Fruit fly (Drosophila melanogaster): ENCODE measurements around the gene spen.

Gene spen

dm6 chr2L:128977-129941 is 29.6 kb upstream of the spen start:
- TF ChIP-seq CG17801 (GFP tag; optimal IDR thresholded peaks at IDR 0.05; ENCODE audit: partially characterized antibody): peak; percentile 91

- TF ChIP-seq CG17801 (GFP tag; optimal IDR thresholded peaks at IDR 0.05; ENCODE audit: partially characterized antibody): no peak
Observed at dm6 chr2L:130691-131090, 28.1 kb upstream of the spen start, which contains the start of gene CG3164. Gene CG3164 (minus strand): TSS chr2L:130791.

DNA sequence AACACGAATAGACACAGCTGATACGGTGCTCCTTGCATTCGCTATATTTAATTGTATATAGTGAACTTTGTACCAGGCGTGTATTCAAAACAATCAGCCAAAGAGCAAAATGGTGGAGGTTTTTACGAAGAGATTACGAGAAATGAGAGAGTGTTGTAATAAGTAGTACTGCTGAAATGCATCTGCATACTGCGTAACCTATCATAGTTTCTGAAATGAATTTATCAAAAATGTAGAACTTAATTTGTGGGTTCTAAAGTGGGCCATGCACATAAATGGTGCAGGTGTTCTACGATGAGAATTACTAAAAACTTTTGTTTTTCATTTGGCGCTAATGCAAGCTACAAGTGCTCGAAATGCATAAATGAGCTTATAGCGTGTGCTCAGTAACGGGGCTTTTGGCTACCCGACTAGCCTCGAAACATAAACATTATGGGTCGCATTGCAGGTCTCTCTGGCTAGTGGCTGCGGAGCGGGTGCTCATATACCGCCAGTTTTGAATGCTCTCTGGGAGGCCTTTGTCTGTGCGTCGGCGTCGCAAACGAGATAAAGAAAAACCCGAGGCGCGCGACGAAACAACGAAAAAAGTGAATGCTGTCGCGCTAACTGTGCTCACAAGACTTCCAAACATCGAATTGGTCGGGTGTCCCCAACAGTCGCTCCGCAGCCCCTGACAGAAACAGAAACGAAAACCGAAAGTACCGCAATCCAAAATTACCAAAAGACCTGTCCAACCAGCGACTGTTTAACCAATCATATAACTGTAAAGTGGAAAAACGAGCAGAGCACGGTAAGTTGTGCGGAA is 27.2 kb upstream of the spen start, which contains the start of gene Gs1:
Gene Gs1 (plus strand): TSS at position 612 of the 805 bp plus-strand sequence.
- TF ChIP-seq CG17801 (GFP tag; optimal IDR thresholded peaks at IDR 0.05; ENCODE audit: partially characterized antibody): peak; percentile 49

DNA sequence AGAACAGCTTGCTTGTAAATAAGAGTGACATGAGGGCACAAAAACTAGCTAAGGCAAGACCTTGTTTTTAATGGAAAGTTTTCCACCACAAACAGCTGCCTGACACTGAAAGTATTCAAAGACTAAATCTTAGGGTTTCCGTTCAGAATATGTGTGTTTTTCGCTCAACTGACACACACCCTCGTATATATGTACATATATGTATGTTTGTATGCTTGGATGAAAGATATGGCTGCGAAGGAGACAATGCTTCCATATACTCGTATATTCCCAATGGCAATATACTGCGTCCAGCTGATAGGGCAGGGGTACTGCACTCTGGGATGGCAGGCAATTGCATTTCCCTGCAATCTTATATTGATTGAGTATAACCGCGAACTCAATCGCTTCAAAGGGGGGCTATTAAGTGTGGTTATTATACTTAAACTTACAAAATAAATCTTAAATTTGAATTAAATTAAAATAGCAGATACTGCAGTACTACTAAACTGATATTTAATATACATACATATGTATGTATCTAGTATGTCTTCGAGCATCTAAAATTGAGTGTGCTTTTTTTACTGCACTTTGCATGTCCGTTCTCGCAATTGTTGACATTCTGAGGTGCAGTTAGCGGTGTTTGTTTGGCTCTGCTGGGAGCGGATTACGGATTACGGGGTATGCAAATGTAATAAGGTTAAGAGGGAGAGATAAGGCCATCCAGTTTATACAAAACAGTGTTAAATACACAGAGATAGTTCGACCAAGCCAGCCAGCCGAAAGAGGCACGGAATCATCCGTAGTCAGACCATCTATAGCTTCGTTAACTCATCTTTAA is 24.1 kb upstream of the spen start:
- TF ChIP-seq CG17801 (GFP tag; optimal IDR thresholded peaks at IDR 0.05; ENCODE audit: partially characterized antibody): no peak

DNA sequence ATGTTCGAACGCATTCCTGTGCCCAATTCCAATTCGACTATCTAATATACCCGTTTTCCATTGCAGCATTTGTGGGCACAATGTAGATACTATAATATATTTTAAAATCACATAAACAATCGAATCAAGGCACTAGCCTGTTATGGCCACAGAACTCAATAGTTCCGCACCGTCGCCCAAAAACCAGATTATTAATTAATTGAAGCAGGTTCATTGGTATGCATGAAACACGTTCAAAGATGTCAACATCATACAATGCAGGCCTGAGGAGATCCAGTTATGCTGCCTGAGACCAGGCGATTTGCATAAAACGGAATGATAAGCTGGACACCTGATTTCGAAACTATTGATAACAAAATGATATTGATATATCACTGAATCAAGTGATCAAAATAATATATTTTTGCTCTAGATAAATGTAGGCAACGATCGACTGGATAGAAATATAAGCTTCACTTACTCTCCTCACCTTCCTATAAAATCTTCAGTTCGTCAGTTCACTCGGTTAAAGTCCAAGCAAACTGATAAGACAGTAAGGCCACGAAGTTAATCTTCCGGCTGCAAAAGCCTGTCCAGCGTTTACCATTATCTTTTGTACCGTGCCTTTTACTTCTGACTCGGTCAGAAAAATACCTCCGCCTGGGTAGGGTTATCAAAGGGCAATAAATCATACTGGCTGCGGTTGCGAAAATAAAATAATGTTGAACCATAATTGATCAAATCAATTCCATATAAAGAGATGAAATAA is 23.3 kb upstream of the spen start:
- no peak for TF ChIP-seq CG17801 (GFP tag; optimal IDR thresholded peaks at IDR 0.05; ENCODE audit: partially characterized antibody)

dm6 chr2L:136131-136426 is 22.8 kb upstream of the spen start:
- TF ChIP-seq CG17801 (GFP tag; optimal IDR thresholded peaks at IDR 0.05; ENCODE audit: partially characterized antibody): no peak

- TF ChIP-seq CG17801 (GFP tag; optimal IDR thresholded peaks at IDR 0.05; ENCODE audit: partially characterized antibody): no peak
Observed at dm6 chr2L:136747-137709, 21.8 kb upstream of the spen start.

DNA sequence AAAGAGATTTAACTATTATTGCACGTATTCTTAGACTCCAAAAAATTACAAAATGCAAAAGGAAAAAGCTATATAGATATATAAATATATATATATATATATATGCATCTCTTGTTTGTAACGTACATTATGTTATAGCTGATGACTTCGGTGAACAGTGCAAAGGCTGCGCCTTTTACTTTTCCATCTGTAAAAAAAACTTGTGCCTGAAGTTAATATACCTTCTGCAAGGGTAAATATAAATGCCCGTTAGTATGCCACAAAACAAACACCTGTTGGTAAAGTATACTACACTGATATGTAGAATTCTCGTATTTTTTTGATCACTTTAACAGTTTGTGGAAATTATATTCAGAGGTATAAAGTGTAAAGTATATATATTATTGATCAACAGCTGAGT is 20.8 kb upstream of the spen start:
- TF ChIP-seq CG17801 (GFP tag; optimal IDR thresholded peaks at IDR 0.05; ENCODE audit: partially characterized antibody): no peak

DNA sequence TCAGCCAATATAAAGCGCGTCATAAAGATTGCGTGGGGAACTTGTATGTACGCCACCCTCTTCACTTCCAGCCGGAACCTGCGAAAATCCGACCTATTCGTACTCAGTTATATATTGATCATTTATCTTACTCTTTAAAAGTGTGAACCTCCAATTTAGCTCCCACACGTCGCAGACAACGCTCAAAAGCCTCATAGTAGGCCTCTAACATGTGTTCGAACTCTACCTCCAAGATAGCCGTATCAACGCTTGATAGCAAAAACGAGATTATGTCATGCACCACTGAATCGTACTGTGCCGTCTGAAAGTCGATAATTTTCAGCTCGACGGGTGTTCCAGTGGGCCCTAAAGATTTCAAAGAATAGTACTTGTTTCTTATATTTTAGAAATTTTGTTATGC is 19.2 kb upstream of the spen start:
- TF ChIP-seq CG17801 (GFP tag; optimal IDR thresholded peaks at IDR 0.05; ENCODE audit: partially characterized antibody): no peak

dm6 chr2L:140849-141248 is 18.0 kb upstream of the spen start, which contains the start of the genes CG31975 and ovm:
Gene CG31975 (minus strand): TSS chr2L:140992.
Gene ovm (minus strand): TSS chr2L:140992.
- no peak for TF ChIP-seq CG17801 (GFP tag; optimal IDR thresholded peaks at IDR 0.05; ENCODE audit: partially characterized antibody)

DNA sequence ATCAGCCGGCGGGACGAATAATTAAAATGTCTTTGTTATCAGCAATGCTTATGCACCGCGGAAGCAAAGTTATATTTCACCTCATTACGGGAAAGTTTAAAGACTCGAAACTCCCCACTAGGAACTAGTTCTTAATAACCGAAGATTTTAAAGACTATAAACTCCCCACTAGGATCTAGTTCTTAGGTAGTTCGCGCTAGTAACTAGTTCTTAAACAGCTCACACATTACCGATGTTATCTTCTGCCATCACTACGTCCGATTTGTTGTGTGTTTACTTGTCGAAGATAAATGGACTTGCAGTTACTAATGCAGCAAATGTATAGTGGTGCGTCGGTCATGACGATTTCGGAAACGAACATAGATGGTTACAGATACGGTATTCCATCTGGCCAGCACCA is 15.7 kb upstream of the spen start, which contains the start of the genes CG31974 and CG11454:
Gene CG31974 (minus strand): TSS at position 4 of the 400 bp plus-strand sequence.
Gene CG11454 (plus strand): TSS at position 236 of the 400 bp plus-strand sequence.
- TF ChIP-seq CG17801 (GFP tag; optimal IDR thresholded peaks at IDR 0.05; ENCODE audit: partially characterized antibody): no peak

dm6 chr2L:146503-146902 is 12.3 kb upstream of the spen start:
- TF ChIP-seq CG17801 (GFP tag; optimal IDR thresholded peaks at IDR 0.05; ENCODE audit: partially characterized antibody): no peak

dm6 chr2L:153142-153541 is 5.7 kb upstream of the spen start, which contains the start of gene CG42399:
Gene CG42399 (minus strand): TSS chr2L:153300.
- TF ChIP-seq CG17801 (GFP tag; optimal IDR thresholded peaks at IDR 0.05; ENCODE audit: partially characterized antibody): no peak

Measured in ovary, adult (tissue).